Fruit fly (Drosophila melanogaster) whole organism, prepupa: ENCODE measurements around the gene CG7945.
A peak's percentile ranks its signal among the peaks of the same experiment; 100 is the strongest.

Experiments used
- CG10631 ChIP-seq: fragments of 200-800 bp; sonication (Bioruptor generic); optimal IDR thresholded peaks from 2 replicates; lab custom pipeline; 2016; ENCODE audit warnings: missing biosample characterization, missing genetic modification characterization
- CG10669 ChIP-seq: fragments of 200-800 bp; sonication (Bioruptor generic); optimal IDR thresholded peaks from 3 replicates; lab custom pipeline; 2018; ENCODE audit warnings: missing biosample characterization, mild to moderate bottlenecking, missing genetic modification characterization, moderate library complexity
- CG11294 ChIP-seq: fragments of 200-800 bp; sonication (Bioruptor generic); IDR thresholded peaks from 2 replicates; pipeline ENCODE4 v1.3.6; 2022; ENCODE audit warnings: missing biosample characterization, missing genetic modification characterization
- CG11762 ChIP-seq: fragments of 200-800 bp; sonication (Bioruptor generic); optimal IDR thresholded peaks from 3 replicates; lab custom pipeline; 2016; ENCODE audit warnings: missing biosample characterization, missing genetic modification characterization; ENCODE audit not compliant: insufficient read depth
- CG11902 ChIP-seq: fragments of 200-800 bp; sonication (Bioruptor generic); optimal IDR thresholded peaks from 3 replicates; lab custom pipeline; 2016; ENCODE audit warnings: missing biosample characterization, missing genetic modification characterization
- CG15336 ChIP-seq: fragments of 200-800 bp; sonication (Bioruptor generic); IDR thresholded peaks from 2 replicates; pipeline ENCODE4 v1.3.6; 2022; ENCODE audit warnings: missing biosample characterization, missing genetic modification characterization
- CG1621 ChIP-seq: fragments of 200-800 bp; sonication (Bioruptor generic); optimal IDR thresholded peaks from 3 replicates; lab custom pipeline; 2018; ENCODE audit warnings: missing biosample characterization, mild to moderate bottlenecking, missing genetic modification characterization
- CG3032 ChIP-seq: fragments of 200-800 bp; optimal IDR thresholded peaks from 2 replicates; lab custom pipeline; 2019; ENCODE audit warnings: missing biosample characterization, mild to moderate bottlenecking, missing genetic modification characterization, moderate library complexity
- CG31627 ChIP-seq: fragments of 200-800 bp; sonication (Bioruptor generic); optimal IDR thresholded peaks from 3 replicates; lab custom pipeline; 2016; ENCODE audit warnings: missing biosample characterization, missing genetic modification characterization
- CG34406 ChIP-seq: fragments of 200-800 bp; sonication (Bioruptor generic); optimal IDR thresholded peaks from 3 replicates; lab custom pipeline; 2016; ENCODE audit warnings: missing biosample characterization, missing genetic modification characterization
- CG4318 ChIP-seq: fragments of 200-800 bp; sonication (Bioruptor generic); optimal IDR thresholded peaks from 3 replicates; lab custom pipeline; 2017; ENCODE audit warnings: missing biosample characterization, mild to moderate bottlenecking, missing genetic modification characterization
- CG6276 ChIP-seq: fragments of 200-800 bp; sonication (Bioruptor generic); optimal IDR thresholded peaks from 2 replicates; lab custom pipeline; 2017; ENCODE audit warnings: missing biosample characterization, mild to moderate bottlenecking, missing genetic modification characterization
- CG6792 ChIP-seq: fragments of 200-800 bp; sonication (Bioruptor generic); optimal IDR thresholded peaks from 3 replicates; lab custom pipeline; 2016; ENCODE audit warnings: missing biosample characterization, missing genetic modification characterization
- CG6808 ChIP-seq: fragments of 200-800 bp; sonication (Bioruptor generic); optimal IDR thresholded peaks from 3 replicates; lab custom pipeline; 2017; ENCODE audit warnings: missing biosample characterization, missing genetic modification characterization, mild to moderate bottlenecking, moderate library complexity, missing genetic modification reagents
- CG6854 ChIP-seq: fragments of 200-800 bp; sonication (Bioruptor generic); optimal IDR thresholded peaks from 2 replicates; lab custom pipeline; 2017; ENCODE audit warnings: missing biosample characterization, mild to moderate bottlenecking, missing genetic modification characterization
- CG7368 ChIP-seq: fragments of 200-800 bp; sonication (Bioruptor generic); optimal IDR thresholded peaks from 3 replicates; lab custom pipeline; 2016; ENCODE audit warnings: missing biosample characterization, missing genetic modification characterization
- CG8119 ChIP-seq: fragments of 200-800 bp; sonication (Bioruptor generic); IDR thresholded peaks from 3 replicates; pipeline ENCODE4 v1.3.6; 2022; ENCODE audit warnings: missing biosample characterization, missing genetic modification characterization
- CG8632 ChIP-seq: fragments of 200-800 bp; sonication (Bioruptor generic); optimal IDR thresholded peaks from 3 replicates; lab custom pipeline; 2016; ENCODE audit warnings: missing biosample characterization, missing genetic modification characterization
- CG9139 ChIP-seq: fragments of 200-800 bp; sonication (Bioruptor generic); optimal IDR thresholded peaks from 3 replicates; lab custom pipeline; 2017; ENCODE audit warnings: missing biosample characterization, mild to moderate bottlenecking, missing genetic modification characterization
- Eip75B ChIP-seq: fragments of 200-800 bp; sonication (Bioruptor generic); optimal IDR thresholded peaks from 3 replicates; lab custom pipeline; 2016; ENCODE audit warnings: missing biosample characterization, missing genetic modification characterization
- Eip78C ChIP-seq: fragments of 200-800 bp; sonication (Bioruptor generic); peaks from one replicate; lab custom pipeline; 2016; ENCODE audit warnings: missing biosample characterization, missing genetic modification characterization
- Eip93F ChIP-seq: fragments of 200-800 bp; sonication (Bioruptor generic); optimal IDR thresholded peaks from 2 replicates; lab custom pipeline; 2016; ENCODE audit warnings: missing biosample characterization, mild to moderate bottlenecking, missing genetic modification characterization
- Ets21C ChIP-seq: fragments of 200-800 bp; sonication (Bioruptor generic); optimal IDR thresholded peaks from 3 replicates; lab custom pipeline; 2016; ENCODE audit warnings: missing biosample characterization, missing genetic modification characterization
- Ets96B ChIP-seq: fragments of 200-800 bp; optimal IDR thresholded peaks from 2 replicates; lab custom pipeline; 2019; ENCODE audit warnings: missing biosample characterization, mild to moderate bottlenecking, missing genetic modification characterization, moderate library complexity
- Gug ChIP-seq: fragments of 200-800 bp; sonication (Bioruptor generic); IDR thresholded peaks from 2 replicates; pipeline ENCODE4 v1.3.6; 2022; ENCODE audit warnings: missing biosample characterization, missing genetic modification characterization
- Hr38 ChIP-seq: sonication (Bioruptor generic); optimal IDR thresholded peaks from 2 replicates; lab custom pipeline; 2016; ENCODE audit warnings: missing biosample characterization, missing genetic modification characterization
- Hr39 ChIP-seq: fragments of 200-800 bp; sonication (Bioruptor generic); optimal IDR thresholded peaks from 2 replicates; lab custom pipeline; 2016; ENCODE audit warnings: missing biosample characterization, missing genetic modification characterization
- Hr4 ChIP-seq: fragments of 200-800 bp; sonication (Bioruptor generic); optimal IDR thresholded peaks from 3 replicates; lab custom pipeline; 2016; ENCODE audit warnings: missing biosample characterization, missing genetic modification characterization
- Lpt ChIP-seq: fragments of 200-800 bp; sonication (Bioruptor generic); optimal IDR thresholded peaks from 3 replicates; lab custom pipeline; 2016; ENCODE audit warnings: missing biosample characterization, missing genetic modification characterization
- Met ChIP-seq: fragments of 200-800 bp; sonication (Bioruptor generic); optimal IDR thresholded peaks from 3 replicates; lab custom pipeline; 2016; ENCODE audit warnings: missing biosample characterization, missing genetic modification characterization
- OdsH ChIP-seq: fragments of 200-800 bp; sonication (Bioruptor generic); optimal IDR thresholded peaks from 3 replicates; lab custom pipeline; 2016; ENCODE audit warnings: missing biosample characterization, missing genetic modification characterization
- Sox15 ChIP-seq: fragments of 200-800 bp; sonication (Bioruptor generic); optimal IDR thresholded peaks from 3 replicates; lab custom pipeline; 2016; ENCODE audit warnings: missing biosample characterization, missing genetic modification characterization
- achi ChIP-seq: fragments of 200-800 bp; sonication (Bioruptor generic); optimal IDR thresholded peaks from 3 replicates; lab custom pipeline; 2016; ENCODE audit warnings: missing biosample characterization, missing genetic modification characterization
- acj6 ChIP-seq: fragments of 200-800 bp; sonication (Bioruptor generic); optimal IDR thresholded peaks from 3 replicates; lab custom pipeline; 2016; ENCODE audit warnings: missing biosample characterization, missing genetic modification characterization
- dsx ChIP-seq: fragments of 200-800 bp; optimal IDR thresholded peaks from 3 replicates; lab custom pipeline; 2019; ENCODE audit warnings: missing biosample characterization, mild to moderate bottlenecking, missing genetic modification characterization, moderate library complexity; ENCODE audit not compliant: poor library complexity, severe bottlenecking
- eg ChIP-seq: fragments of 200-800 bp; sonication (Bioruptor generic); IDR thresholded peaks from 3 replicates; pipeline ENCODE4 v1.3.6; 2022; ENCODE audit warnings: missing biosample characterization, missing genetic modification characterization
- esn ChIP-seq: fragments of 200-800 bp; sonication (Bioruptor generic); optimal IDR thresholded peaks from 2 replicates; lab custom pipeline; 2016; ENCODE audit warnings: missing biosample characterization, mild to moderate bottlenecking, missing genetic modification characterization, moderate library complexity
- fd85E ChIP-seq: fragments of 200-800 bp; sonication (Bioruptor generic); optimal IDR thresholded peaks from 3 replicates; lab custom pipeline; 2016; ENCODE audit warnings: missing biosample characterization, missing genetic modification characterization
- fkh ChIP-seq: fragments of 200-800 bp; sonication (Bioruptor generic); optimal IDR thresholded peaks from 3 replicates; lab custom pipeline; 2017; ENCODE audit warnings: missing biosample characterization, mild to moderate bottlenecking, missing genetic modification characterization, moderate library complexity
- lz ChIP-seq: fragments of 200-800 bp; sonication (Bioruptor generic); optimal IDR thresholded peaks from 3 replicates; lab custom pipeline; 2016; ENCODE audit warnings: missing biosample characterization, missing genetic modification characterization
- salr ChIP-seq, 2 experiments: fragments of 200-800 bp; sonication (Bioruptor generic); optimal IDR thresholded peaks; 3 replicates each; lab custom pipeline; 2016 to 2018; ENCODE audit warnings: missing biosample characterization in 2 of 2, missing genetic modification characterization in 2 of 2, mild to moderate bottlenecking in 1 of 2
- spab ChIP-seq: fragments of 200-800 bp; sonication (Bioruptor generic); optimal IDR thresholded peaks from 2 replicates; lab custom pipeline; 2017; ENCODE audit warnings: missing biosample characterization, mild to moderate bottlenecking, missing genetic modification characterization, missing genetic modification reagents
- ss ChIP-seq, 2 experiments: fragments of 200-800 bp; sonication (Bioruptor generic); optimal IDR thresholded peaks; 2 replicates in 1 of 2; 3 replicates in 1 of 2; lab custom pipeline; 2017 to 2018; ENCODE audit warnings: mild to moderate bottlenecking in 2 of 2, missing biosample characterization in 2 of 2, missing genetic modification characterization in 2 of 2, moderate library complexity in 1 of 2
- svp ChIP-seq: fragments of 200-800 bp; sonication (Bioruptor generic); peaks from one replicate; lab custom pipeline; 2016; ENCODE audit warnings: missing biosample characterization, missing genetic modification characterization
- topi ChIP-seq: fragments of 200-800 bp; sonication (Bioruptor generic); optimal IDR thresholded peaks from 3 replicates; lab custom pipeline; 2016; ENCODE audit warnings: missing biosample characterization, missing genetic modification characterization
- vri ChIP-seq: fragments of 200-800 bp; sonication (Bioruptor generic); optimal IDR thresholded peaks from 3 replicates; lab custom pipeline; 2016; ENCODE audit warnings: missing biosample characterization, mild to moderate bottlenecking, missing genetic modification characterization

The CG7945 gene

dm6 chr3L:15510787-15511186 is 13.2 kb downstream of the CG7945 start, which contains the start of gene MsrA:
Gene MsrA (plus strand): TSS chr3L:15511052.
- no peak for TF ChIP-seq salr (GFP tag; optimal IDR thresholded peaks at IDR 0.05; lab: Kevin White, UChicago)
- no peak for TF ChIP-seq fd85E
- TF ChIP-seq CG9139, result no peak
- TF ChIP-seq Ets21C (GFP tag; lab: Kevin White, UChicago), result no peak
- no peak for TF ChIP-seq CG7368 (GFP tag; lab: Kevin White, UChicago)
- TF ChIP-seq Met, result no peak
- no peak for TF ChIP-seq Hr4 (GFP tag; lab: Kevin White, UChicago)
- no peak for TF ChIP-seq CG6808 (GFP tag; lab: Kevin White, UChicago)
- TF ChIP-seq spab (GFP tag; lab: Kevin White, UChicago), result no peak
- no peak for TF ChIP-seq CG4318
- no peak for TF ChIP-seq achi
- no peak for TF ChIP-seq topi
- 0 out of 3 replicates have a peak, but pooled peaks have one; percentile 16 for TF ChIP-seq CG8119 (GFP tag; lab: Robert Waterston, UW)
- TF ChIP-seq svp (GFP tag; lab: Kevin White, UChicago), result peak; percentile 80
- peak; percentile 70 for TF ChIP-seq Eip78C (GFP tag; lab: Kevin White, UChicago)
- TF ChIP-seq OdsH, result no peak
- TF ChIP-seq CG8632 (GFP tag; lab: Kevin White, UChicago), result no peak
- peak; percentile 37 for TF ChIP-seq vri (GFP tag; lab: Kevin White, UChicago)
- no peak for TF ChIP-seq CG34406 (GFP tag; lab: Kevin White, UChicago)
- no peak for TF ChIP-seq CG15336
- peak; percentile 17 for TF ChIP-seq Eip75B (GFP tag; lab: Kevin White, UChicago)
- TF ChIP-seq esn (GFP tag; lab: Kevin White, UChicago), result peak; percentile 7
- no peak for TF ChIP-seq fkh (GFP tag; lab: Kevin White, UChicago)
- TF ChIP-seq CG11902 (GFP tag; lab: Kevin White, UChicago), result no peak

- TF ChIP-seq Hr4 (GFP tag; lab: Kevin White, UChicago), result no peak
- peak; percentile 64 for TF ChIP-seq Eip78C (GFP tag; lab: Kevin White, UChicago)
- TF ChIP-seq, all 60 proteins: peak for 1
Measured at dm6 chr3L:15509398-15509797, 14.5 kb downstream of the CG7945 start, which contains the start of the genes gdl and gdl-ORF39. Gene gdl (plus strand): TSS chr3L:15509445. Gene gdl-ORF39 (plus strand): TSS chr3L:15509445.

- TF ChIP-seq OdsH (no peak), CG10631 (GFP tag; lab: Kevin White, UChicago) (no peak), Eip93F (no peak), salr (GFP tag; optimal IDR thresholded peaks at IDR 0.05; lab: Kevin White, UChicago) (no peak), spab (GFP tag; lab: Kevin White, UChicago) (no peak), fkh (GFP tag; lab: Kevin White, UChicago) (no peak), CG9139 (no peak), CG6854 (no peak), Sox15 (GFP tag; lab: Kevin White, UChicago) (no peak), dsx (no peak), Hr38 (GFP tag; lab: Kevin White, UChicago) (no peak), CG31627 (GFP tag; lab: Kevin White, UChicago) (no peak)
- TF ChIP-seq, all 60 proteins: peak for 0
Measured at dm6 chr3L:15508750-15509149, 15.2 kb downstream of the CG7945 start, which contains the start of gene Z600. Gene Z600 (plus strand): TSS chr3L:15509061.

- peak; percentile 97 for TF ChIP-seq Hr39
- peak; percentile 96 for TF ChIP-seq CG11762
- peak; percentile 99 for TF ChIP-seq CG15336
- TF ChIP-seq CG8632 (GFP tag; lab: Kevin White, UChicago), result peak; percentile 97
- peak; percentile 97 for TF ChIP-seq CG9139
- peak; percentile 97 for TF ChIP-seq OdsH
- TF ChIP-seq CG6276 (GFP tag; lab: Kevin White, UChicago), result peak; percentile 97
- peak; percentile 96 for TF ChIP-seq Ets21C (GFP tag; lab: Kevin White, UChicago)
- peak; percentile 99 for TF ChIP-seq CG3032 (tag; lab: Kevin White, UChicago)
- peak; percentile 40 for TF ChIP-seq Hr38 (GFP tag; lab: Kevin White, UChicago)
- peak; percentile 96 for TF ChIP-seq spab (GFP tag; lab: Kevin White, UChicago)
- TF ChIP-seq eg, result peak; percentile 98; the same call in 2 of the 3 replicates
- TF ChIP-seq CG10669 (GFP tag; lab: Kevin White, UChicago), result peak; percentile 98
- peak; percentile 99 for TF ChIP-seq lz (GFP tag; lab: Kevin White, UChicago)
- TF ChIP-seq Lpt (GFP tag; lab: Kevin White, UChicago), result peak; percentile 96
- TF ChIP-seq Gug, result peak; percentile 93
- peak; percentile 98 for TF ChIP-seq Ets96B (tag; lab: Kevin White, UChicago)
- peak; percentile 98 to 99 for TF ChIP-seq ss (GFP tag; optimal IDR thresholded peaks at IDR 0.05; lab: Kevin White, UChicago)
- TF ChIP-seq CG1621 (tag; lab: Kevin White, UChicago), result peak; percentile 97
- TF ChIP-seq CG11294 (GFP tag; lab: Robert Waterston, UW), result peak; percentile 90; the same call in 1 of the 2 replicates
- peak; percentile 98 for TF ChIP-seq CG6792 (GFP tag; lab: Kevin White, UChicago)
- peak; percentile 98 for TF ChIP-seq acj6 (GFP tag; lab: Kevin White, UChicago)
Measured at dm6 chr3L:15508233-15508632, 15.7 kb downstream of the CG7945 start, which contains the start of gene CG7841. Gene CG7841 (minus strand): TSS chr3L:15508252.
